Worm (Caenorhabditis elegans) whole organism, late embryonic: ENCODE results near the gene best-14.

Experiments used
- C38D4.7 ChIP-seq: fragments of 200-800 bp; sonication (Bioruptor generic); optimal IDR thresholded peaks from 2 replicates; lab custom pipeline; 2018; ENCODE audit warnings: mild to moderate bottlenecking, missing genetic modification characterization, moderate library complexity, missing compliant biosample characterization
- Y22D7AL.16 ChIP-seq: sonication (generic microtip); optimal IDR thresholded peaks from 2 replicates; lab custom pipeline; 2016; ENCODE audit warnings: missing genetic modification characterization, missing compliant biosample characterization
- ceh-14 ChIP-seq: sonication (generic microtip); optimal IDR thresholded peaks from 2 replicates; lab custom pipeline; 2016; ENCODE audit warnings: missing genotype, missing genetic modification characterization, missing compliant biosample characterization
- ceh-18 ChIP-seq: sonication (generic microtip); optimal IDR thresholded peaks from 2 replicates; lab custom pipeline; 2016; ENCODE audit warnings: missing genetic modification characterization, missing compliant biosample characterization
- ceh-19 ChIP-seq: fragments of 200-800 bp; sonication (Bioruptor generic); optimal IDR thresholded peaks from 2 replicates; lab custom pipeline; 2018; ENCODE audit warnings: mild to moderate bottlenecking, missing genetic modification characterization, missing compliant biosample characterization
- ceh-2 ChIP-seq: sonication (generic microtip); optimal IDR thresholded peaks from 2 replicates; lab custom pipeline; 2016; ENCODE audit warnings: missing genotype, missing genetic modification characterization, missing compliant biosample characterization
- ceh-24 ChIP-seq: sonication (generic microtip); optimal IDR thresholded peaks from 2 replicates; lab custom pipeline; 2016; ENCODE audit warnings: mild to moderate bottlenecking, missing genetic modification characterization, missing compliant biosample characterization
- ceh-30 ChIP-seq: fragments of 150-350 bp; optimal IDR thresholded peaks from 2 replicates; lab custom pipeline; 2014; ENCODE audit warnings: missing biosample characterization, missing genetic modification characterization
- ceh-48 ChIP-seq: sonication (generic microtip); optimal IDR thresholded peaks from 2 replicates; lab custom pipeline; 2016; ENCODE audit warnings: missing genetic modification characterization, inconsistent platforms, missing compliant biosample characterization
- ceh-6 ChIP-seq: fragments of 200-800 bp; sonication (Bioruptor generic); optimal IDR thresholded peaks from 2 replicates; lab custom pipeline; 2018; ENCODE audit warnings: mild to moderate bottlenecking, missing genetic modification characterization, missing compliant biosample characterization
- che-1 ChIP-seq: sonication (generic microtip); optimal IDR thresholded peaks from 2 replicates; lab custom pipeline; 2016; ENCODE audit warnings: mild to moderate bottlenecking, missing genetic modification characterization, missing compliant biosample characterization
- elt-2 ChIP-seq: sonication (generic microtip); optimal IDR thresholded peaks from 2 replicates; lab custom pipeline; 2016; ENCODE audit warnings: missing genetic modification reagents, missing genetic modification characterization, missing compliant biosample characterization
- eyg-1 ChIP-seq: sonication (generic microtip); optimal IDR thresholded peaks from 2 replicates; lab custom pipeline; 2016; ENCODE audit warnings: missing genotype, missing genetic modification characterization, missing compliant biosample characterization
- fkh-10 ChIP-seq: fragments of 150-350 bp; optimal IDR thresholded peaks from 2 replicates; lab custom pipeline; 2014; ENCODE audit warnings: missing biosample characterization, missing genetic modification reagents, missing genetic modification characterization
- fkh-6 ChIP-seq: sonication (generic microtip); optimal IDR thresholded peaks from 2 replicates; lab custom pipeline; 2016; ENCODE audit warnings: missing genetic modification characterization, missing compliant biosample characterization
- hlh-15 ChIP-seq: sonication (generic microtip); optimal IDR thresholded peaks from 2 replicates; lab custom pipeline; 2016; ENCODE audit warnings: missing genetic modification characterization, missing compliant biosample characterization
- hlh-30 ChIP-seq: sonication (generic microtip); optimal IDR thresholded peaks from 2 replicates; lab custom pipeline; 2017; ENCODE audit warnings: antibody characterized with exemption, missing genetic modification characterization, missing compliant biosample characterization; ENCODE audit not compliant: insufficient read depth
- lim-6 ChIP-seq: sonication (generic microtip); optimal IDR thresholded peaks from 2 replicates; lab custom pipeline; 2016; ENCODE audit warnings: missing genetic modification characterization, missing compliant biosample characterization
- madf-2 ChIP-seq: sonication (generic microtip); optimal IDR thresholded peaks from 2 replicates; lab custom pipeline; 2017; ENCODE audit warnings: missing genetic modification characterization, missing compliant biosample characterization
- mec-3 ChIP-seq: sonication (generic microtip); optimal IDR thresholded peaks from 2 replicates; lab custom pipeline; 2016; ENCODE audit warnings: borderline replicate concordance, missing genetic modification characterization, missing compliant biosample characterization
- nfya-1 ChIP-seq: sonication (generic microtip); optimal IDR thresholded peaks from 2 replicates; lab custom pipeline; 2017; ENCODE audit warnings: missing genetic modification characterization, mild to moderate bottlenecking, missing compliant biosample characterization, antibody characterized with exemption, moderate library complexity
- pat-9 ChIP-seq: fragments of 200-800 bp; sonication (Bioruptor generic); optimal IDR thresholded peaks from 2 replicates; lab custom pipeline; 2018; ENCODE audit warnings: mild to moderate bottlenecking, missing genetic modification characterization, moderate library complexity, missing compliant biosample characterization
- pax-1 ChIP-seq: fragments of 150-350 bp; optimal IDR thresholded peaks from 2 replicates; lab custom pipeline; 2014; ENCODE audit warnings: missing biosample characterization, missing genetic modification characterization
- ref-2 ChIP-seq: sonication (generic microtip); optimal IDR thresholded peaks from 2 replicates; lab custom pipeline; 2016; ENCODE audit warnings: missing genetic modification characterization, missing compliant biosample characterization
- rnt-1 ChIP-seq: sonication (generic microtip); optimal IDR thresholded peaks from 2 replicates; lab custom pipeline; 2016; ENCODE audit warnings: missing genetic modification characterization, missing compliant biosample characterization
- sox-4 ChIP-seq: sonication (generic microtip); optimal IDR thresholded peaks from 2 replicates; lab custom pipeline; 2017; ENCODE audit warnings: mild to moderate bottlenecking, missing genetic modification characterization, inconsistent platforms, missing compliant biosample characterization
- syd-9 ChIP-seq: sonication (generic microtip); optimal IDR thresholded peaks from 2 replicates; lab custom pipeline; 2016; ENCODE audit warnings: mild to moderate bottlenecking, missing genetic modification characterization, moderate library complexity, missing compliant biosample characterization
- tbx-2 ChIP-seq: sonication (generic microtip); optimal IDR thresholded peaks from 2 replicates; lab custom pipeline; 2016; ENCODE audit warnings: missing genetic modification characterization, missing compliant biosample characterization
- tbx-7 ChIP-seq: sonication (generic microtip); optimal IDR thresholded peaks from 2 replicates; lab custom pipeline; 2016; ENCODE audit warnings: missing genotype, missing genetic modification characterization, missing compliant biosample characterization
- ttx-3 ChIP-seq: sonication (generic microtip); optimal IDR thresholded peaks from 2 replicates; lab custom pipeline; 2016; ENCODE audit warnings: missing genetic modification reagents, missing genetic modification characterization, missing compliant biosample characterization
- unc-42 ChIP-seq: sonication (generic microtip); optimal IDR thresholded peaks from 2 replicates; lab custom pipeline; 2016; ENCODE audit warnings: missing genotype, missing genetic modification characterization, missing compliant biosample characterization
- unc-86 ChIP-seq: sonication (generic microtip); optimal IDR thresholded peaks from 2 replicates; lab custom pipeline; 2016; ENCODE audit warnings: missing genetic modification characterization, missing compliant biosample characterization
- zip-5 ChIP-seq: sonication (generic microtip); optimal IDR thresholded peaks from 2 replicates; lab custom pipeline; 2016; ENCODE audit warnings: missing genetic modification characterization, missing compliant biosample characterization
- ztf-16 ChIP-seq: sonication (generic microtip); optimal IDR thresholded peaks from 2 replicates; lab custom pipeline; 2017; ENCODE audit warnings: missing genetic modification characterization, missing compliant biosample characterization

The best-14 gene

ce11 chrV:10578938-10579337, 21.2 kb downstream of the best-14 start, which contains the start of the genes erh-1 and lpd-9:
erh-1 (minus strand) TSS chrV:10579141.
lpd-9 (plus strand) TSS chrV:10579305.
- TF ChIP-seq zip-5 (tag; lab: Kevin White, UChicago) (peak; percentile 8), ceh-2 (peak; percentile 37), nfya-1 (tag; lab: Kevin White, UChicago) (peak; percentile 44), ref-2 (tag; lab: Kevin White, UChicago) (peak; percentile 25), ceh-48 (tag; lab: Kevin White, UChicago) (no peak), ceh-14 (peak; percentile 43), ztf-16 (tag; lab: Kevin White, UChicago) (peak; percentile 29), pax-1 (tag; lab: Kevin White, UChicago) (peak; percentile 12), sox-4 (tag; lab: Kevin White, UChicago) (no peak), madf-2 (tag; lab: Kevin White, UChicago) (no peak), ceh-19 (no peak), unc-42 (tag; lab: Kevin White, UChicago) (peak; percentile 15), che-1 (tag; lab: Kevin White, UChicago) (peak; percentile 26), unc-86 (tag; lab: Kevin White, UChicago) (peak; percentile 23), Y22D7AL.16 (peak; percentile 11), ceh-18 (tag; lab: Kevin White, UChicago) (peak; percentile 20), elt-2 (tag; lab: Kevin White, UChicago) (peak; percentile 68)

- TF ChIP-seq mec-3 (tag; lab: Kevin White, UChicago) (no peak), elt-2 (tag; lab: Kevin White, UChicago) (peak; percentile 4)
Measured at ce11 chrV:10580638-10581037, 22.9 kb downstream of the best-14 start.

ce11 chrV:10581837-10582300, 24.1 kb downstream of the best-14 start, which contains the start of gene T21C9.6:
T21C9.6 (plus strand) TSS chrV:10581887.
- no peak for TF ChIP-seq ceh-6 (GFP tag; lab: Kevin White, UChicago)
- TF ChIP-seq elt-2 (tag; lab: Kevin White, UChicago), result no peak
- no peak for TF ChIP-seq hlh-15
- no peak for TF ChIP-seq fkh-6 (tag; lab: Kevin White, UChicago)
- TF ChIP-seq syd-9 (tag; lab: Kevin White, UChicago), result no peak

- TF ChIP-seq tbx-7 (tag; lab: Kevin White, UChicago) (no peak), che-1 (tag; lab: Kevin White, UChicago) (no peak), eyg-1 (tag; lab: Kevin White, UChicago) (no peak), C38D4.7 (GFP tag; lab: Kevin White, UChicago) (no peak), ceh-30 (tag; lab: Kevin White, UChicago) (no peak), pat-9 (tag; lab: Kevin White, UChicago) (no peak), ttx-3 (tag; lab: Kevin White, UChicago) (no peak), zip-5 (tag; lab: Kevin White, UChicago) (no peak), tbx-2 (tag; lab: Kevin White, UChicago) (no peak), fkh-6 (tag; lab: Kevin White, UChicago) (no peak), ceh-24 (tag; lab: Kevin White, UChicago) (no peak), unc-86 (tag; lab: Kevin White, UChicago) (no peak)
- TF ChIP-seq, all 69 proteins: peak for 0
Measured at ce11 chrV:10588694-10589093, 30.9 kb downstream of the best-14 start, which contains the start of gene srg-32. srg-32 (minus strand) TSS chrV:10588794.

ce11 chrV:10589774-10590528, 32.2 kb downstream of the best-14 start, which contains the start of gene ttr-23:
ttr-23 (minus strand) TSS chrV:10589860.
- TF ChIP-seq pax-1 (tag; lab: Kevin White, UChicago) (no peak), hlh-30 (no peak), sox-4 (tag; lab: Kevin White, UChicago) (no peak), rnt-1 (no peak), ceh-30 (tag; lab: Kevin White, UChicago) (no peak), fkh-10 (GFP tag; lab: Kevin White, UChicago) (no peak), lim-6 (no peak)
